Worm (Caenorhabditis elegans) whole organism, late embryonic: Measurements from ENCODE around the gene T17A3.12.

Source experiments
- ceh-31 ChIP-seq: sonication (generic microtip); optimal IDR thresholded peaks from 2 replicates; lab custom pipeline; 2016; ENCODE audit warnings: missing genetic modification characterization, missing compliant biosample characterization
- ceh-9 ChIP-seq: sonication (generic microtip); optimal IDR thresholded peaks from 2 replicates; lab custom pipeline; 2016; ENCODE audit warnings: mild to moderate bottlenecking, missing genetic modification characterization, inconsistent platforms, missing compliant biosample characterization
- elt-4 ChIP-seq: sonication (generic microtip); optimal IDR thresholded peaks from 2 replicates; lab custom pipeline; 2016; ENCODE audit warnings: missing genetic modification characterization, missing compliant biosample characterization
- hlh-15 ChIP-seq: sonication (generic microtip); optimal IDR thresholded peaks from 2 replicates; lab custom pipeline; 2016; ENCODE audit warnings: missing genetic modification characterization, missing compliant biosample characterization
- rnt-1 ChIP-seq: sonication (generic microtip); optimal IDR thresholded peaks from 2 replicates; lab custom pipeline; 2016; ENCODE audit warnings: missing genetic modification characterization, missing compliant biosample characterization
- syd-9 ChIP-seq: sonication (generic microtip); optimal IDR thresholded peaks from 2 replicates; lab custom pipeline; 2016; ENCODE audit warnings: mild to moderate bottlenecking, missing genetic modification characterization, moderate library complexity, missing compliant biosample characterization
- zip-5 ChIP-seq: sonication (generic microtip); optimal IDR thresholded peaks from 2 replicates; lab custom pipeline; 2016; ENCODE audit warnings: missing genetic modification characterization, missing compliant biosample characterization

T17A3.12 gene

ce11 chrIII:96196-96595 is 48.8 kb downstream of the T17A3.12 start (continued):
- TF ChIP-seq zip-5 (tag; lab: Kevin White, UChicago) (no peak), ceh-31 (peak; percentile 15), hlh-15 (tag; lab: Kevin White, UChicago) (no peak), syd-9 (tag; lab: Kevin White, UChicago) (no peak), rnt-1 (tag; lab: Kevin White, UChicago) (no peak), ceh-9 (tag; lab: Kevin White, UChicago) (no peak), elt-4 (tag; lab: Kevin White, UChicago) (no peak)
